Fruit fly (Drosophila melanogaster) whole organism, pupa: ENCODE measurements around the gene beat-IIIa.

ENCODE experiments used
- CG14655 ChIP-seq: fragments of 200-800 bp; sonication (Bioruptor generic); optimal IDR thresholded peaks from 3 replicates; lab custom pipeline; 2017; ENCODE audit warnings: mild to moderate bottlenecking, missing biosample characterization, missing genetic modification reagents, missing genetic modification characterization
- CG32121 ChIP-seq: fragments of 200-800 bp; sonication (Bioruptor generic); IDR thresholded peaks from 2 replicates; pipeline ENCODE4 v1.3.6; 2022; ENCODE audit warnings: missing biosample characterization, missing genetic modification characterization
- CG8159 ChIP-seq: fragments of 200-800 bp; sonication (Bioruptor generic); optimal IDR thresholded peaks from 3 replicates; lab custom pipeline; 2018; ENCODE audit warnings: missing biosample characterization, mild to moderate bottlenecking, missing genetic modification characterization, moderate library complexity
- CG8301 ChIP-seq: fragments of 200-800 bp; sonication (Bioruptor generic); optimal IDR thresholded peaks from 2 replicates; lab custom pipeline; 2018; ENCODE audit warnings: missing biosample characterization, mild to moderate bottlenecking, missing genetic modification characterization
- fd96Ca ChIP-seq: fragments of 200-800 bp; sonication (Bioruptor generic); IDR thresholded peaks from 3 replicates; pipeline ENCODE4 v1.3.6; 2022; ENCODE audit warnings: missing biosample characterization, missing genetic modification characterization

DNA sequence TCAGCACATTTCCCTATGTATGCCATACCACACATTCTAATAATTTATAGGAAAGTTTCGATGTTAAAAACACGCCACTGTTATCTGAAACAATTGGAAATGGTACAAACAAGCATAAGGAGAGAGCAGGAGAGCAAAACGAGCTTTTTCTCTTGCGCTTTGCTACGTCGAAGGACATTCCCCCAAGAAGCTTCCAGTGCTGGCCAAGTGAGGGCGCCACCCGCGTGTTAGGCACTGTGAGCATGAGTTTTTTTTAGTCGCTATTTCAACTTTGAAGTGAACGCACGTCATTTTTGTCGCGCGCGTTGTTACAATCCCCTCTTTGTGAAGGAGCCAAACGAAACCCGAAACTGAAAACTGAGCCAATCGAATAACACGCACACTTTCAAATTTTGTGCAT lies at the start of gene beat-IIIa, which contains the start of gene CG34106:
- no peak for TF ChIP-seq fd96Ca (GFP tag; lab: Robert Waterston, UW)
- no peak for TF ChIP-seq CG14655 (GFP tag; lab: Kevin White, UChicago)
- TF ChIP-seq CG8301 (tag; lab: Kevin White, UChicago) = no peak
- TF ChIP-seq CG8159 (tag; lab: Kevin White, UChicago) = no peak
- TF ChIP-seq CG32121 = no peak
